Worm (Caenorhabditis elegans) whole organism, L1 larva: Measurements from ENCODE around the gene elt-1.
"Not testable (repeated sequence)": the region's sequence is repeated elsewhere in the genome, so short reads cannot be mapped to it uniquely, and the experiment has no call there.

Experiments
- ama-1 ChIP-seq: fragments of 150-350 bp; optimal IDR thresholded peaks from 2 replicates; lab custom pipeline; 2014
- fkh-10 ChIP-seq: sonication (generic microtip); optimal IDR thresholded peaks from 2 replicates; lab custom pipeline; 2017; ENCODE audit warnings: missing biosample characterization, missing genetic modification reagents, missing genetic modification characterization
- fos-1 ChIP-seq: fragments of 150-350 bp; optimal IDR thresholded peaks from 2 replicates; lab custom pipeline; 2014; ENCODE audit warnings: missing biosample characterization, missing genetic modification characterization
- lsy-2 ChIP-seq, 2 experiments: fragments of 150-350 bp; optimal IDR thresholded peaks; 2 replicates each; lab custom pipeline; 2014; ENCODE audit warnings: missing biosample characterization in 2 of 2, missing genetic modification characterization in 2 of 2
- mep-1 ChIP-seq: fragments of 150-350 bp; optimal IDR thresholded peaks from 2 replicates; lab custom pipeline; 2014; ENCODE audit warnings: missing biosample characterization, missing genetic modification characterization
- nhr-11 ChIP-seq: fragments of 150-350 bp; optimal IDR thresholded peaks from 2 replicates; lab custom pipeline; 2014; ENCODE audit warnings: missing biosample characterization, missing genetic modification characterization
- rnt-1 ChIP-seq: sonication (generic microtip); optimal IDR thresholded peaks from 2 replicates; lab custom pipeline; 2016; ENCODE audit warnings: mild to moderate bottlenecking, missing genetic modification characterization, moderate library complexity, missing compliant biosample characterization

- not testable (repeated sequence) for TF ChIP-seq lsy-2 (tag; optimal IDR thresholded peaks at IDR 0.05; lab: Kevin White, UChicago); rnt-1; mep-1 (tag; lab: Kevin White, UChicago); ama-1 (lab: Kevin White, UChicago); nhr-11 (tag; lab: Kevin White, UChicago); fos-1 (tag; lab: Kevin White, UChicago); fkh-10
Measured at ce11 chrIV:9595779-9596406, 18.9 kb upstream of the elt-1 start, which contains the start of the genes F27C8.3 and F27C8.2.
